Worm (Caenorhabditis elegans) whole organism, early embryonic: Measurements from ENCODE around the gene stdh-2.

Experiments used
- B0310.2 ChIP-seq: sonication (generic microtip); optimal IDR thresholded peaks from 2 replicates; lab custom pipeline; 2016; ENCODE audit warnings: mild to moderate bottlenecking, missing genetic modification characterization, missing compliant biosample characterization
- F13C5.2 ChIP-seq: sonication (generic microtip); optimal IDR thresholded peaks from 2 replicates; lab custom pipeline; 2017; ENCODE audit warnings: mild to moderate bottlenecking, missing genetic modification characterization, inconsistent platforms, missing compliant biosample characterization
- aly-1 ChIP-seq: sonication (generic microtip); optimal IDR thresholded peaks from 2 replicates; lab custom pipeline; 2016; ENCODE audit warnings: missing genetic modification characterization, missing compliant biosample characterization
- ama-1 ChIP-seq: fragments of 150-350 bp; optimal IDR thresholded peaks from 2 replicates; lab custom pipeline; 2014
- ceh-13 ChIP-seq: fragments of 200-800 bp; sonication (Bioruptor generic); optimal IDR thresholded peaks from 2 replicates; lab custom pipeline; 2018; ENCODE audit warnings: mild to moderate bottlenecking, missing genetic modification characterization, missing compliant biosample characterization
- ceh-36 ChIP-seq: sonication (generic microtip); optimal IDR thresholded peaks from 2 replicates; lab custom pipeline; 2016; ENCODE audit warnings: missing genetic modification characterization, inconsistent platforms, missing compliant biosample characterization
- ets-7 ChIP-seq: sonication (generic microtip); optimal IDR thresholded peaks from 2 replicates; lab custom pipeline; 2016; ENCODE audit warnings: missing genotype, missing genetic modification characterization, missing compliant biosample characterization
- flt-1 ChIP-seq: fragments of 200-800 bp; sonication (Bioruptor generic); IDR thresholded peaks from 2 replicates; pipeline ENCODE4 v1.3.6; 2022; ENCODE audit warnings: missing genetic modification characterization, missing compliant biosample characterization
- hmbx-1 ChIP-seq: sonication (generic microtip); optimal IDR thresholded peaks from 2 replicates; lab custom pipeline; 2016; ENCODE audit warnings: mild to moderate bottlenecking, missing genetic modification characterization, missing compliant biosample characterization
- hmg-4 ChIP-seq: fragments of 200-800 bp; sonication (Bioruptor generic); optimal IDR thresholded peaks from 2 replicates; lab custom pipeline; 2018; ENCODE audit warnings: mild to moderate bottlenecking, missing genetic modification characterization, missing compliant biosample characterization
- hnd-1 ChIP-seq: sonication (generic microtip); optimal IDR thresholded peaks from 2 replicates; lab custom pipeline; 2016; ENCODE audit warnings: missing genetic modification characterization, missing compliant biosample characterization
- pes-1 ChIP-seq: fragments of 200-800 bp; sonication (Bioruptor generic); IDR thresholded peaks from 2 replicates; pipeline ENCODE4 v1.3.6; 2022; ENCODE audit warnings: missing genetic modification reagents, missing genetic modification characterization, missing compliant biosample characterization
- scrt-1 ChIP-seq: fragments of 200-800 bp; sonication (Bioruptor generic); IDR thresholded peaks from 2 replicates; pipeline ENCODE4 v1.3.6; 2022; ENCODE audit warnings: missing genetic modification characterization, missing compliant biosample characterization
- sea-1 ChIP-seq: fragments of 200-800 bp; sonication (Bioruptor generic); conservative IDR thresholded peaks from 2 replicates; pipeline ENCODE4 v1.3.6; 2022; ENCODE audit warnings: missing genetic modification characterization, missing compliant biosample characterization
- tbx-11 ChIP-seq: fragments of 200-800 bp; sonication (Bioruptor generic); IDR thresholded peaks from 2 replicates; pipeline ENCODE4 v1.3.6; 2022; ENCODE audit warnings: missing genetic modification characterization, missing compliant biosample characterization
- tbx-37 ChIP-seq: fragments of 200-800 bp; sonication (Bioruptor generic); conservative IDR thresholded peaks from 2 replicates; pipeline ENCODE4 v1.3.6; 2022; ENCODE audit warnings: missing genetic modification reagents, missing genetic modification characterization, missing compliant biosample characterization
- tra-4 ChIP-seq: sonication (generic microtip); optimal IDR thresholded peaks from 2 replicates; lab custom pipeline; 2017; ENCODE audit warnings: missing genetic modification characterization, missing compliant biosample characterization

stdh-2 gene

DNA sequence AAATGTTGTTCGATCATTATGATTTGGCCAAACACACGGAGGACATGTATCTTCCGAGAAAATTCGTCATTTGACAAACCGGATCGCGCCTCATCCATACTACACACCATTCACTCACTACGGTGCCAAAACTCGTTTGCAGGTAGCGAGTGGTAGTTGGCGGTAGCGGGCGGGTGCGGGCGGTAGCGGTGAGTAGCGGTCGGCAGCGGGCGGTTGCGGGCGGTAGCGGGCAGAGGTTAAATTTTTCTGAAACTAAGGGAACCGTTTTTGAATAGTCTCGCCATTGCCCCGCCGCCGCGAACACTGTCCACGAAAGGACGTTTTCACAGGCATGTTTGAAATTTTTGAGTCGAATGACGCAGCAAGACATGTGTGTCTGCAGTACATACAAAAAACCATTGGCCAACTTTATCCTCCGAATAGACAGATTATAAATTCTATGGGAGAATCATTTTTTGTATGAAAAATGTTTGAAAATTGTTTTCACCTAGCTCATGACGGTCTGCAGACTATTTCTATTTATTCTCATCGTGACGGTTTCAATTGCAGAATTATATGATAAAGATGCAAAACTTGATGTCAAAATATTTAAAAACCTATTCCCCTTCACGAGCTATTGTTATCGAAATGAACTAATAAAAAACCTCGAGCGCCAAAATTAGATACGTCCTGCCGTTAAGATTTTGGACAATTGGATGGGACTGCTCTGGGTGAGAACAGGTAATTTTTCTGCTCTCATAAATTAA is 13.7 kb upstream of the stdh-2 start, which contains the start of gene F11A5.16:
Gene F11A5.16 (plus strand): TSS at position 696 of the 746 bp plus-strand sequence.
- TF ChIP-seq F13C5.2 (tag; lab: Kevin White, UChicago) (no peak), scrt-1 (no peak), tbx-11 (GFP tag; lab: Robert Waterston, UW) (no peak), hmbx-1 (tag; lab: Kevin White, UChicago) (no peak), tbx-37 (GFP tag; lab: Robert Waterston, UW) (no peak), pes-1 (GFP tag; lab: Robert Waterston, UW) (no peak), ets-7 (no peak), hnd-1 (tag; lab: Kevin White, UChicago) (no peak), sea-1 (GFP tag; lab: Robert Waterston, UW) (no peak), B0310.2 (tag; lab: Kevin White, UChicago) (no peak), flt-1 (no peak), hmg-4 (GFP tag; lab: Kevin White, UChicago) (no peak), tra-4 (tag; lab: Kevin White, UChicago) (no peak), aly-1 (no peak), ama-1 (no peak), ceh-36 (no peak), ceh-13 (GFP tag; lab: Kevin White, UChicago) (no peak)

DNA sequence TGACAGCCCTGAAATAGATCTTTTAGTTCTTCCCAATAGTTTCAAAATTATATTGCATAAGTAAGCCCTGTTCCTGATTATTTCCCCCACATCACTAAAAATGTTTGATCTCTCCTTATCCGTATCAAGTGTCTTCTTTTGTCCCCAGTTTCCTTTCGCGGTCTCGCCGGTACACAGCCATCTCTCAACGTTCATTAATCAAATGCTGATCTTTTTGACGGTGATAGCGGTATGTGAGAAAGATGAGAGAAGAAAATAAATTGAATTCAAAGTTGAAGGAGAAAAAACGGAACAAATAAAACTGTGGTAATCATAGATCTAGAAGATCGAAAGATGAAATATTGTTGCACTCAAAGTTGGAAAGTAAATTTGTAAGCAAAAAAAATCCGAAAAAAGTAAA is 12.4 kb upstream of the stdh-2 start:
- no peak for TF ChIP-seq hmg-4 (GFP tag; lab: Kevin White, UChicago)
- no peak for TF ChIP-seq flt-1

DNA sequence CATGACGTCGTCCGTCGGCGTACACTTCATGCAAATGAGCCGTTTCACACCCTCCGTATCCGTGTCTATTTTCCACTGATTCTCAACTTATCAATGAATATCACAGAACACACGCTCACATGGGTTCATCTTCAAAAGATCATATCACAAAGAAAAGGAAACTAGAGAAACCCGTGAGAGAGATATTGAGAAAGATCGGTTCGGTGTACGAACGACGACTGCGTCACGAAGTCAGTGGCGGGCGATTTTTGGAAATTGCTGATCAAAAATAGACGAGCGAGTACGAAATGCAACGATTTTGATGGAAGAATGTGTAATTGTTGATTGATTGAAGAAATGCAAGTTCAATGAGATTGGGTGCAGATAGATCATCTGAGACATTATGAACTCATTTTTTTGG is 10.8 kb upstream of the stdh-2 start:
- TF ChIP-seq sea-1 (GFP tag; lab: Robert Waterston, UW) (no peak), tbx-37 (GFP tag; lab: Robert Waterston, UW) (no peak), ceh-36 (no peak), ets-7 (no peak)

DNA sequence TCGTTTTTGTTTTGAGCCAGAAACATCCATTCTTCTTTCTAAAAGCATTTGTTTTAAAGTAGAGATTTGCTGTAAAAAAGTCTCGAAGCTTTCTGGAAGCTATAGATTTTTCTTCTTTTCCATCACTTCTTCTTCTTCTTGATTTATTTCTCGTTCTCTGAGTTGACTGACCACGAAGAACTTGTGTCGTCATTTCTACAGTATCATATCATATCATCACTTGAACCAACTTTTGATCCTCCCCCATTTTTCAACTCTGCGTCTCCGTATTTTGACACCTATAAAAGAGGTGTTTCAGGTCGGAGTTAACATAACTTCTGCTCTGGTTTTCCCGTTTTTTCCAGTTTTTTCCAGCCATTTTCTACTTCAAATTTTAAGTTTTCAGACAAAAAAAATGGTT is 9.6 kb upstream of the stdh-2 start, which contains the start of gene F11A5.9:
Gene F11A5.9 (plus strand): TSS at position 386 of the 400 bp plus-strand sequence.
- no peak for TF ChIP-seq flt-1
- no peak for TF ChIP-seq hnd-1 (tag; lab: Kevin White, UChicago)
- TF ChIP-seq B0310.2 (tag; lab: Kevin White, UChicago): no peak
- TF ChIP-seq sea-1 (GFP tag; lab: Robert Waterston, UW): no peak

DNA sequence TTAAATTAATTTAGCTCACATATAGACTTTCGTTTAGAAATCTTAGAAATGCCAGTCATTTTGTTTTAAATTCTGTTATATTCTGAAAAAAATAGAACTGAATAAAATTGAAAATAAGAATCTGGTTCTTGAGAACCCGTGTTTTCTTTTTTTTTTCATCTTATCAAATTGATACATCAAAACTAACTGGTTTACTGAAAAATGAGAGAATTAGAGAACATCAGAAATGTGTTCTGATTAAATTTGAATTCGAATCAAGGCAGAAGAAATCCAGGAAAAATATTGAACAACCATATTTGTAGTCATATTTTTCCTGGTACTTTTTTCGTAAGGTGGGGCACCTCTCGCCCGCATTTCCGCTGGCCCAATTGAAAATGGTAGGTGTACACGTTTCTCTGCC is 5.6 kb upstream of the stdh-2 start, which contains the start of gene F11A5.15:
Gene F11A5.15 (minus strand): TSS at position 101 of the 400 bp plus-strand sequence.
- TF ChIP-seq sea-1 (GFP tag; lab: Robert Waterston, UW) (no peak), hnd-1 (tag; lab: Kevin White, UChicago) (no peak), ceh-13 (GFP tag; lab: Kevin White, UChicago) (no peak), B0310.2 (tag; lab: Kevin White, UChicago) (no peak), tbx-11 (GFP tag; lab: Robert Waterston, UW) (no peak), flt-1 (no peak), aly-1 (no peak), tra-4 (tag; lab: Kevin White, UChicago) (no peak), scrt-1 (no peak), ama-1 (no peak), tbx-37 (GFP tag; lab: Robert Waterston, UW) (no peak), pes-1 (GFP tag; lab: Robert Waterston, UW) (no peak), F13C5.2 (tag; lab: Kevin White, UChicago) (no peak), ceh-36 (no peak), hmg-4 (GFP tag; lab: Kevin White, UChicago) (no peak)

DNA sequence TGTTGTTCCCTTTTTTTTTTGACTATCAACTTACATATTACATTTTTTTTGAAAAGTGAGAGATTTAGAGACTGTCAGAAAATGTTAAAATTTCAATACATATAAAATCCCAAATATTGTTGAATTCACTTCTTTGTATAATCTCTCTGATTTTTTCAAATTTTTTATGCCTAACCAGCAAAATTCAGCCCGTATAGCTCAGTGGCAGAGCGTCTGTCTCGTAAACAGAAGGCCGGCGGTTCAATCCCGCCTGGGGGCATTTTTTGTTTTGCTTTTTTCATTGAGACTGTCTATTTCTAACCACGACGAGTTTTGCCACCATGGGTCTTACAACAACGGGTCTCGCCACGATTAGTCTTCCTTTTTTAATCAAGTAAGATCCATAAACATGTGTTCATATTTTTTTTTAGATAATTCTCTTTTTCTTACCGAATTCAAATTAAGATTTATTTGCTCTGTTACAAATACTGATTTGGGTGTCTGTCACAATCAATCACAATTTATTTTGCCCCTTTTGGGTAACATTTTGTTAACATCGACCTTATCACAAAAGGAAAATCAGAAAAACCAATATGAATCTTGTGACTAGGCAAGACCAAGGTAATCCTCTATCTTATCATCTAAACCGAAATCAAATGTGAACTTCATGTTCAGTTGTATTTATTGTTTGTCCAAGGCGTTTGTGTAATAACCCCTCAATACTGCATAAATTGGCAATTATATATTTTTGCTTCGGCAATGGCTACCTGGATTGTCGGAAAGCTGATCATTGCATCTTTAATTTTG is 5.0 kb upstream of the stdh-2 start, which contains the start of gene glc-1:
Gene glc-1 (plus strand): TSS at position 663 of the 786 bp plus-strand sequence.
- TF ChIP-seq hnd-1 (tag; lab: Kevin White, UChicago) (no peak), B0310.2 (tag; lab: Kevin White, UChicago) (no peak), pes-1 (GFP tag; lab: Robert Waterston, UW) (no peak), tra-4 (tag; lab: Kevin White, UChicago) (no peak), ets-7 (no peak), hmg-4 (GFP tag; lab: Kevin White, UChicago) (no peak)

DNA sequence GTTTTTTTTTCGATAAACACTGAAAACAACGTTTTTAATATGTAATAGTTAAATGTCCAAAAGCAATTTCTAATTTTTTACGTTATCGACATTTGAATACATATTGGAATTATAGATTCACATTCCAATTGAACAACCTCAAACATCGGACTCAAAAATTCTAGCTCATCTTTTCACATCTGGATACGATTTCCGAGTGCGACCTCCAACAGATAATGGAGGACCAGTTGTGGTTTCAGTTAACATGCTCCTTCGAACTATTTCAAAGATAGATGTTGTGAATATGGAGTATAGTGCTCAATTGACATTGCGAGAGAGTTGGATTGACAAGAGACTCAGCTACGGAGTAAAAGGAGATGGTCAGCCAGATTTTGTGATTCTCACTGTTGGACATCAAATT is 4.1 kb upstream of the stdh-2 start:
- no peak for TF ChIP-seq scrt-1
- no peak for TF ChIP-seq tra-4 (tag; lab: Kevin White, UChicago)
- no peak for TF ChIP-seq ets-7
- no peak for TF ChIP-seq hmg-4 (GFP tag; lab: Kevin White, UChicago)
- no peak for TF ChIP-seq B0310.2 (tag; lab: Kevin White, UChicago)
- TF ChIP-seq sea-1 (GFP tag; lab: Robert Waterston, UW): no peak
- TF ChIP-seq pes-1 (GFP tag; lab: Robert Waterston, UW): no peak
- TF ChIP-seq ceh-36: no peak
- no peak for TF ChIP-seq tbx-37 (GFP tag; lab: Robert Waterston, UW)
- TF ChIP-seq aly-1: no peak
- no peak for TF ChIP-seq hnd-1 (tag; lab: Kevin White, UChicago)
- TF ChIP-seq flt-1: no peak
- TF ChIP-seq tbx-11 (GFP tag; lab: Robert Waterston, UW): no peak
- TF ChIP-seq hmbx-1 (tag; lab: Kevin White, UChicago): no peak
